Worm (Caenorhabditis elegans): ENCODE measurements around the gene famk-1.

famk-1 gene

DNA sequence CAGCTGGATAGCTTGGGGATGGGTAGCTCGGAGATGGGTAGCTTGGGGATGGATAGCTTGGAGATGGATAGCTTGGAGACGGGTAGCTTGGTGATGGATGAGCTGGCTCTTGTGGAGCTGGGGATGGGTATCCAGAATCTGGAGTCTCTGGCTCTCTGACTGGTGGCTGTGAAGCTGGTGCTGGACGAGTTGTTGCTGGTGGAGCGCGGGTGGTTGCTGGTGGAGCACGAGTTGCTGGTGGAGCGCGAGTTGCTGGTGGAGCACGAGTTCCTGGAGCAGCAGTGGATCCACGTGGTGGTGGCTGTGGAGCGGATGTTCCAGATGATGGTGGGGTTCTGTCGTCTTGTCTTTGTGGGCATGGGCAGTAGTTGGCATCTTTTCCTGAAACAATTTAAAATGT lies 37.8 kb downstream of the famk-1 start:
- TF ChIP-seq nhr-85 (tag) (peak; percentile 0), lin-13 (GFP tag; optimal IDR thresholded peaks at IDR 0.05) (no peak), alr-1 (tag; optimal IDR thresholded peaks at IDR 0.05; ENCODE audit: borderline replicate concordance) (no peak), C34B4.2 (tag; optimal IDR thresholded peaks at IDR 0.05) (no peak)

ce11 chrX:15173303-15173904 lies 39.7 kb downstream of the famk-1 start, which contains the start of gene ucr-2.2:
Gene ucr-2.2, plus strand, starts transcription at chrX:15173904.
- TF ChIP-seq mef-2 (tag; optimal IDR thresholded peaks at IDR 0.05) (peak; percentile 72), nhr-47 (tag; optimal IDR thresholded peaks at IDR 0.05) (peak; percentile 88), fkh-10 (GFP tag; optimal IDR thresholded peaks at IDR 0.05) (peak; percentile 27), ces-1 (GFP tag; optimal IDR thresholded peaks at IDR 0.05) (no peak), ztf-4 (tag; optimal IDR thresholded peaks at IDR 0.05) (peak; percentile 64), mab-9 (GFP tag; IDR thresholded peaks at IDR 0.05) (peak; percentile 54; the same call in 1 of the 2 replicates), mdl-1 (tag; optimal IDR thresholded peaks at IDR 0.05) (peak in 1 of 2 experiments; percentile 72), skn-1 (tag; optimal IDR thresholded peaks at IDR 0.05) (peak; percentile 85), efl-3 (GFP tag; optimal IDR thresholded peaks at IDR 0.05) (no peak), nhr-237 (tag; optimal IDR thresholded peaks at IDR 0.05) (no peak), unc-30 (tag; optimal IDR thresholded peaks at IDR 0.05) (no peak), C34B4.2 (tag; optimal IDR thresholded peaks at IDR 0.05) (no peak), dpl-1 (GFP tag; optimal IDR thresholded peaks at IDR 0.05) (peak; percentile 62 to 80 (median 79)), ceh-82 (tag; optimal IDR thresholded peaks at IDR 0.05) (peak; percentile 11 to 63 (median 59)), tbx-2 (tag; optimal IDR thresholded peaks at IDR 0.05) (peak; percentile 85), aly-2 (tag; optimal IDR thresholded peaks at IDR 0.05) (no peak), nhr-20 (tag; optimal IDR thresholded peaks at IDR 0.05) (peak; percentile 93), swsn-7 (tag; optimal IDR thresholded peaks at IDR 0.05) (peak; percentile 86), pag-3 (tag; optimal IDR thresholded peaks at IDR 0.05; ENCODE audit: borderline replicate concordance, insufficient read depth) (peak; percentile 57), nhr-84 (tag; optimal IDR thresholded peaks at IDR 0.05) (no peak), lin-15B (tag; optimal IDR thresholded peaks at IDR 0.05) (peak; percentile 11), nhr-90 (tag; optimal IDR thresholded peaks at IDR 0.05; ENCODE audit: poor library complexity) (peak; percentile 87), unc-130 (tag; optimal IDR thresholded peaks at IDR 0.05) (peak; percentile 84), nhr-11 (tag; optimal IDR thresholded peaks at IDR 0.05) (peak; percentile 5), fkh-8 (tag; optimal IDR thresholded peaks at IDR 0.05) (peak; percentile 87), nhr-28 (tag; optimal IDR thresholded peaks at IDR 0.05) (no peak), mep-1 (tag; optimal IDR thresholded peaks at IDR 0.05) (peak; percentile 96), lin-14 (GFP tag; optimal IDR thresholded peaks at IDR 0.05) (peak; percentile 94), lsy-2 (tag; optimal IDR thresholded peaks at IDR 0.05) (peak; percentile 86 to 88), lin-13 (GFP tag; optimal IDR thresholded peaks at IDR 0.05) (peak; percentile 64), fos-1 (tag; optimal IDR thresholded peaks at IDR 0.05) (peak; percentile 64), pax-3 (tag; optimal IDR thresholded peaks at IDR 0.05) (peak; percentile 47), snpc-4 (tag; optimal IDR thresholded peaks at IDR 0.05) (peak; percentile 72), elt-3 (tag; optimal IDR thresholded peaks at IDR 0.05) (peak in 2 of 6 experiments; percentile 66 to 69), unc-62 (GFP tag; optimal IDR thresholded peaks at IDR 0.05) (no peak), pqm-1 (tag; optimal IDR thresholded peaks at IDR 0.05) (no peak), aha-1 (tag; optimal IDR thresholded peaks at IDR 0.05) (peak; percentile 52), xbp-1 (tag; optimal IDR thresholded peaks at IDR 0.05) (peak; percentile 87), C16A3.4 (tag; optimal IDR thresholded peaks at IDR 0.05) (peak; percentile 91), dsc-1 (tag; optimal IDR thresholded peaks at IDR 0.05) (peak; percentile 88), nhr-71 (tag; optimal IDR thresholded peaks at IDR 0.05) (peak; percentile 91), alr-1 (tag; optimal IDR thresholded peaks at IDR 0.05; ENCODE audit: borderline replicate concordance) (no peak), ets-5 (GFP tag; IDR thresholded peaks at IDR 0.05) (no peak), ceh-90 (tag; optimal IDR thresholded peaks at IDR 0.05) (no peak), nhr-85 (tag) (peak; percentile 88), nhr-12 (tag; optimal IDR thresholded peaks at IDR 0.05) (no peak), tlp-1 (tag; optimal IDR thresholded peaks at IDR 0.05) (no peak), unc-98 (GFP tag; IDR thresholded peaks at IDR 0.05) (no peak), nhr-76 (tag; optimal IDR thresholded peaks at IDR 0.05) (no peak), sup-37 (GFP tag; optimal IDR thresholded peaks at IDR 0.05) (peak; percentile 77)

Data from whole organism, L1 larva.